Worm (Caenorhabditis elegans) whole organism, L2 larva: Measurements from ENCODE around the gene cyp-31A2.

ENCODE experiments used
- C34F6.9 ChIP-seq: fragments of 150-350 bp; optimal IDR thresholded peaks from 2 replicates; lab custom pipeline; 2014; ENCODE audit warnings: missing biosample characterization, missing genetic modification characterization
- F13H6.1 ChIP-seq: sonication (generic microtip); optimal IDR thresholded peaks from 2 replicates; lab custom pipeline; 2016; ENCODE audit warnings: missing genetic modification characterization, missing compliant biosample characterization
- ZK546.5 ChIP-seq: sonication (generic microtip); optimal IDR thresholded peaks from 2 replicates; lab custom pipeline; 2017; ENCODE audit warnings: missing biosample characterization, missing genetic modification characterization
- alr-1 ChIP-seq: fragments of 150-350 bp; optimal IDR thresholded peaks from 2 replicates; lab custom pipeline; 2014; ENCODE audit warnings: missing biosample characterization, missing genetic modification characterization
- ama-1 ChIP-seq: fragments of 150-350 bp; optimal IDR thresholded peaks from 2 replicates; lab custom pipeline; 2018; ENCODE audit warnings: inconsistent platforms
- blmp-1 ChIP-seq: sonication (generic microtip); optimal IDR thresholded peaks from 2 replicates; lab custom pipeline; 2017; ENCODE audit warnings: missing genetic modification characterization, mild to moderate bottlenecking, missing compliant biosample characterization, antibody characterized with exemption, moderate library complexity; ENCODE audit not compliant: insufficient read depth
- crh-2 ChIP-seq: sonication (generic microtip); optimal IDR thresholded peaks from 2 replicates; lab custom pipeline; 2017; ENCODE audit warnings: missing biosample characterization, missing genetic modification characterization
- dmd-4 ChIP-seq: sonication (generic microtip); optimal IDR thresholded peaks from 2 replicates; lab custom pipeline; 2017; ENCODE audit warnings: missing biosample characterization, missing genetic modification characterization
- elt-1 ChIP-seq: fragments of 150-350 bp; optimal IDR thresholded peaks from 2 replicates; lab custom pipeline; 2014; ENCODE audit warnings: missing biosample characterization, missing genetic modification characterization
- elt-3 ChIP-seq: sonication (generic microtip); optimal IDR thresholded peaks from 2 replicates; lab custom pipeline; 2017; ENCODE audit warnings: missing biosample characterization, missing genetic modification characterization
- fos-1 ChIP-seq: fragments of 150-350 bp; optimal IDR thresholded peaks from 2 replicates; lab custom pipeline; 2014; ENCODE audit warnings: missing biosample characterization, missing genetic modification characterization
- gmeb-1 ChIP-seq: fragments of 150-350 bp; optimal IDR thresholded peaks from 2 replicates; lab custom pipeline; 2014; ENCODE audit warnings: missing biosample characterization, missing genetic modification characterization
- lin-11 ChIP-seq: fragments of 150-350 bp; sonication (generic microtip); optimal IDR thresholded peaks from 2 replicates; lab custom pipeline; 2014; ENCODE audit warnings: missing biosample characterization, missing genetic modification characterization, inconsistent platforms, mixed read lengths
- lin-13 ChIP-seq: fragments of 150-350 bp; optimal IDR thresholded peaks from 2 replicates; lab custom pipeline; 2014; ENCODE audit warnings: missing biosample characterization, missing genetic modification reagents, missing genetic modification characterization
- lin-39 ChIP-seq: fragments of 150-350 bp; optimal IDR thresholded peaks from 2 replicates; lab custom pipeline; 2014; ENCODE audit warnings: missing biosample characterization, missing genetic modification reagents, missing genetic modification characterization
- lsy-2 ChIP-seq, 2 experiments: fragments of 150-350 bp in 1 of 2; sonication (generic microtip) in 1 of 2; optimal IDR thresholded peaks; 2 replicates each; lab custom pipeline; 2014 to 2017; ENCODE audit warnings: missing biosample characterization in 2 of 2, missing genetic modification characterization in 2 of 2
- mab-5 ChIP-seq: fragments of 150-350 bp; optimal IDR thresholded peaks from 2 replicates; lab custom pipeline; 2014; ENCODE audit warnings: missing biosample characterization, missing genetic modification characterization
- mbf-1 ChIP-seq: sonication (generic microtip); optimal IDR thresholded peaks from 2 replicates; lab custom pipeline; 2017; ENCODE audit warnings: missing biosample characterization, missing genetic modification characterization
- nhr-10 ChIP-seq: sonication (generic microtip); optimal IDR thresholded peaks from 2 replicates; lab custom pipeline; 2017; ENCODE audit warnings: missing biosample characterization, missing genetic modification characterization
- nhr-11 ChIP-seq: fragments of 150-350 bp; optimal IDR thresholded peaks from 2 replicates; lab custom pipeline; 2014; ENCODE audit warnings: missing biosample characterization, missing genetic modification characterization
- nhr-129 ChIP-seq: fragments of 150-350 bp; optimal IDR thresholded peaks from 2 replicates; lab custom pipeline; 2014; ENCODE audit warnings: missing biosample characterization, missing genetic modification characterization
- nhr-237 ChIP-seq: fragments of 150-350 bp; optimal IDR thresholded peaks from 2 replicates; lab custom pipeline; 2014; ENCODE audit warnings: missing biosample characterization, missing genetic modification characterization
- nhr-25 ChIP-seq: fragments of 150-350 bp; sonication (generic microtip); optimal IDR thresholded peaks from 3 replicates; lab custom pipeline; 2014; ENCODE audit warnings: missing biosample characterization, missing genetic modification characterization
- nhr-6 ChIP-seq: fragments of 150-350 bp; optimal IDR thresholded peaks from 2 replicates; lab custom pipeline; 2014; ENCODE audit warnings: missing biosample characterization, missing genetic modification characterization
- nhr-77 ChIP-seq: fragments of 150-350 bp; optimal IDR thresholded peaks from 2 replicates; lab custom pipeline; 2014; ENCODE audit warnings: missing biosample characterization, missing genetic modification characterization
- peb-1 ChIP-seq: fragments of 150-350 bp; optimal IDR thresholded peaks from 2 replicates; lab custom pipeline; 2014; ENCODE audit warnings: missing biosample characterization, missing genetic modification characterization
- sem-4 ChIP-seq: fragments of 150-350 bp; optimal IDR thresholded peaks from 2 replicates; lab custom pipeline; 2014; ENCODE audit warnings: missing biosample characterization, missing genetic modification reagents, missing genetic modification characterization
- skn-1 ChIP-seq: sonication (generic microtip); optimal IDR thresholded peaks from 2 replicates; lab custom pipeline; 2017; ENCODE audit warnings: missing biosample characterization, missing genetic modification characterization
- sma-3 ChIP-seq: sonication (generic microtip); optimal IDR thresholded peaks from 2 replicates; lab custom pipeline; 2016; ENCODE audit warnings: missing genetic modification reagents, missing genetic modification characterization, missing compliant biosample characterization
- sma-9 ChIP-seq, 2 experiments: fragments of 150-350 bp in 1 of 2; sonication (generic microtip) in 1 of 2; optimal IDR thresholded peaks; 2 replicates each; lab custom pipeline; 2014 to 2016; ENCODE audit warnings: missing genetic modification characterization in 2 of 2, mild to moderate bottlenecking in 1 of 2, missing biosample characterization in 1 of 2, missing compliant biosample characterization in 1 of 2, missing genetic modification reagents in 1 of 2, moderate library complexity in 1 of 2
- snpc-4 ChIP-seq: fragments of 150-350 bp; optimal IDR thresholded peaks from 2 replicates; lab custom pipeline; 2014; ENCODE audit warnings: missing biosample characterization, missing genetic modification characterization
- unc-55 ChIP-seq: fragments of 150-350 bp; sonication (generic microtip); optimal IDR thresholded peaks from 3 replicates; lab custom pipeline; 2014; ENCODE audit warnings: missing biosample characterization, missing genetic modification reagents, missing genetic modification characterization

cyp-31A2 gene

ce11 chrIV:11403288-11403991 is at the start of gene cyp-31A2, which contains the start of gene memi-3:
Gene cyp-31A2, plus strand, starts transcription at chrIV:11403961.
Gene memi-3, minus strand, starts transcription at chrIV:11403338.
- TF ChIP-seq unc-55 (GFP tag; lab: Kevin White, UChicago) (no peak), nhr-237 (tag; lab: Kevin White, UChicago) (no peak), nhr-11 (tag; lab: Kevin White, UChicago) (no peak), peb-1 (no peak), dmd-4 (tag; lab: Kevin White, UChicago) (no peak), sma-3 (GFP tag; lab: Kevin White, UChicago) (no peak)
- TF ChIP-seq, all 48 proteins: peak for 0

ce11 chrIV:11359769-11360168 is 44.0 kb upstream of the cyp-31A2 start, which contains the start of gene klp-12:
Gene klp-12, minus strand, starts transcription at chrIV:11359869.
- TF ChIP-seq lin-39 (tag; lab: Kevin White, UChicago) (no peak), elt-1 (no peak)
- TF ChIP-seq, all 48 proteins: peak for 0

ce11 chrIV:11361409-11361808 is 42.4 kb upstream of the cyp-31A2 start, which contains the start of gene T01G1.4:
Gene T01G1.4, minus strand, starts transcription at chrIV:11361509.
- TF ChIP-seq fos-1 (tag; lab: Kevin White, UChicago) = no peak
- no peak for TF ChIP-seq blmp-1 (tag; lab: Kevin White, UChicago)
- TF ChIP-seq nhr-25 (tag; lab: Kevin White, UChicago) = no peak
- TF ChIP-seq sem-4 (tag; lab: Kevin White, UChicago) = no peak
- TF ChIP-seq mbf-1 (tag; lab: Kevin White, UChicago) = no peak
- no peak for TF ChIP-seq nhr-77 (tag; lab: Kevin White, UChicago)
- no peak for TF ChIP-seq F13H6.1 (tag; lab: Kevin White, UChicago)
- no peak for TF ChIP-seq gmeb-1 (tag; lab: Kevin White, UChicago)
- no peak for TF ChIP-seq skn-1 (tag; lab: Kevin White, UChicago)
- TF ChIP-seq lin-13 (GFP tag; lab: Kevin White, UChicago) = no peak
- no peak for TF ChIP-seq sma-9 (GFP tag; optimal IDR thresholded peaks at IDR 0.05; lab: Kevin White, UChicago)
- no peak for TF ChIP-seq sma-9 (tag; optimal IDR thresholded peaks at IDR 0.05; lab: Kevin White, UChicago)
- TF ChIP-seq lsy-2 (tag; optimal IDR thresholded peaks at IDR 0.05; lab: Kevin White, UChicago) = no peak
- no peak for TF ChIP-seq ZK546.5 (tag; lab: Kevin White, UChicago)
- TF ChIP-seq ama-1 (lab: Kevin White, UChicago) = no peak
- TF ChIP-seq mab-5 (tag; lab: Kevin White, UChicago) = no peak

- no peak for TF ChIP-seq nhr-6
- no peak for TF ChIP-seq alr-1 (tag; lab: Kevin White, UChicago)
- TF ChIP-seq nhr-11 (tag; lab: Kevin White, UChicago) = no peak
- peak; percentile 40 for TF ChIP-seq fos-1 (tag; lab: Kevin White, UChicago)
- peak; percentile 28 for TF ChIP-seq unc-55 (GFP tag; lab: Kevin White, UChicago)
- TF ChIP-seq nhr-10 (tag; lab: Kevin White, UChicago) = no peak
- no peak for TF ChIP-seq snpc-4 (tag; lab: Kevin White, UChicago)
- TF ChIP-seq nhr-129 (tag; lab: Kevin White, UChicago) = peak; percentile 29
- TF ChIP-seq crh-2 (tag; lab: Kevin White, UChicago) = peak; percentile 6
- TF ChIP-seq lin-11 = no peak
- TF ChIP-seq lin-39 (tag; lab: Kevin White, UChicago) = no peak
- TF ChIP-seq C34F6.9 (tag; lab: Kevin White, UChicago) = peak; percentile 43
- no peak for TF ChIP-seq elt-3 (tag; lab: Kevin White, UChicago)
- TF ChIP-seq elt-1 = no peak
- peak in 1 of 2 experiments; percentile 34 for TF ChIP-seq lsy-2 (tag; optimal IDR thresholded peaks at IDR 0.05; lab: Kevin White, UChicago)
Observed at ce11 chrIV:11363806-11364562, 39.8 kb upstream of the cyp-31A2 start.
